Worm (Caenorhabditis elegans) whole organism, L1 larva: ENCODE results near the gene F49E12.7.

Experiments
- blmp-1 ChIP-seq: fragments of 150-350 bp; optimal IDR thresholded peaks from 2 replicates; lab custom pipeline; 2014; ENCODE audit warnings: missing biosample characterization, missing genetic modification characterization
- ceh-82 ChIP-seq, 3 experiments: fragments of 150-350 bp in 1 of 3; sonication (generic microtip) in 2 of 3; optimal IDR thresholded peaks; 2 replicates each; lab custom pipeline; 2014 to 2017; ENCODE audit warnings: missing biosample characterization in 3 of 3, missing genetic modification characterization in 3 of 3
- elt-3 ChIP-seq, 6 experiments: fragments of 150-350 bp in 1 of 6; sonication (generic microtip); optimal IDR thresholded peaks; 2 replicates each; lab custom pipeline; 2017 to 2018; ENCODE audit warnings: missing biosample characterization in 6 of 6, missing genetic modification characterization in 6 of 6, inconsistent platforms in 1 of 6
- hlh-4 ChIP-seq: sonication (generic microtip); optimal IDR thresholded peaks from 2 replicates; lab custom pipeline; 2016; ENCODE audit warnings: mild to moderate bottlenecking, missing genetic modification characterization, missing compliant biosample characterization
- jun-1 ChIP-seq: fragments of 150-350 bp; optimal IDR thresholded peaks from 2 replicates; lab custom pipeline; 2014; ENCODE audit warnings: missing biosample characterization, missing genetic modification reagents, missing genetic modification characterization
- nhr-12 ChIP-seq: sonication (generic microtip); optimal IDR thresholded peaks from 2 replicates; lab custom pipeline; 2017; ENCODE audit warnings: missing biosample characterization, missing genetic modification characterization
- nhr-28 ChIP-seq: fragments of 150-350 bp; optimal IDR thresholded peaks from 2 replicates; lab custom pipeline; 2014; ENCODE audit warnings: missing biosample characterization, missing genetic modification characterization
- skn-1 ChIP-seq: fragments of 150-350 bp; optimal IDR thresholded peaks from 2 replicates; lab custom pipeline; 2014; ENCODE audit warnings: missing biosample characterization, missing genetic modification characterization
- unc-62 ChIP-seq: fragments of 150-350 bp; optimal IDR thresholded peaks from 2 replicates; lab custom pipeline; 2014; ENCODE audit warnings: missing biosample characterization, missing genetic modification reagents, missing genetic modification characterization
- ztf-11 ChIP-seq, 2 experiments: sonication (generic microtip); optimal IDR thresholded peaks; 2 replicates each; lab custom pipeline; 2016 to 2017; ENCODE audit warnings: missing genetic modification characterization in 2 of 2, missing biosample characterization in 1 of 2, missing compliant biosample characterization in 1 of 2
- ztf-4 ChIP-seq: fragments of 150-350 bp; optimal IDR thresholded peaks from 2 replicates; lab custom pipeline; 2014; ENCODE audit warnings: missing biosample characterization, missing genetic modification characterization

- TF ChIP-seq elt-3 (tag; optimal IDR thresholded peaks at IDR 0.05; lab: Kevin White, UChicago) (no peak), unc-62 (no peak), blmp-1 (tag; lab: Kevin White, UChicago) (no peak), ztf-11 (tag; optimal IDR thresholded peaks at IDR 0.05; lab: Kevin White, UChicago) (no peak), hlh-4 (tag; lab: Kevin White, UChicago) (no peak), jun-1 (tag; lab: Kevin White, UChicago) (peak; percentile 48), nhr-12 (tag; lab: Kevin White, UChicago) (no peak), nhr-28 (tag; lab: Kevin White, UChicago) (no peak), ceh-82 (tag; optimal IDR thresholded peaks at IDR 0.05; lab: Kevin White, UChicago) (no peak), ztf-4 (no peak), skn-1 (tag; lab: Kevin White, UChicago) (no peak)
These were observed 4.1 kb upstream of the F49E12.7 start for ce11 chrII:8399997-8400396.
